Worm (Caenorhabditis elegans): ENCODE measurements around the gene M05D6.5.

- no peak for TF ChIP-seq him-1 (tag; optimal IDR thresholded peaks at IDR 0.05)
- TF ChIP-seq dao-5 (tag; optimal IDR thresholded peaks at IDR 0.05) = no peak
Observed at ce11 chrII:8484546-8484945, 2.5 kb upstream of the M05D6.5 start.

Measured in whole organism, L4/young adult.